Fruit fly (Drosophila melanogaster) whole organism, pupa: ENCODE measurements around the gene CG7739.

Experiments
- CG10348 ChIP-seq: fragments of 200-800 bp; sonication (Bioruptor generic); IDR thresholded peaks from 2 replicates; pipeline ENCODE4 v1.3.6; 2022; ENCODE audit warnings: missing biosample characterization, missing genetic modification characterization
- CG12605 ChIP-seq: fragments of 200-800 bp; sonication (Bioruptor generic); IDR thresholded peaks from 2 replicates; pipeline ENCODE4 v1.3.6; 2022; ENCODE audit warnings: missing biosample characterization, missing genetic modification characterization
- CG32121 ChIP-seq: fragments of 200-800 bp; sonication (Bioruptor generic); IDR thresholded peaks from 2 replicates; pipeline ENCODE4 v1.3.6; 2022; ENCODE audit warnings: missing biosample characterization, missing genetic modification characterization
- CG8159 ChIP-seq: fragments of 200-800 bp; sonication (Bioruptor generic); optimal IDR thresholded peaks from 3 replicates; lab custom pipeline; 2018; ENCODE audit warnings: missing biosample characterization, mild to moderate bottlenecking, missing genetic modification characterization, moderate library complexity
- EcR ChIP-seq: fragments of 200-800 bp; sonication (Bioruptor generic); optimal IDR thresholded peaks from 3 replicates; lab custom pipeline; 2019; ENCODE audit warnings: missing biosample characterization, missing genetic modification characterization, mild to moderate bottlenecking, moderate library complexity, missing genetic modification reagents
- Ets98B ChIP-seq: fragments of 200-800 bp; sonication (Bioruptor generic); IDR thresholded peaks from 2 replicates; pipeline ENCODE4 v1.3.6; 2022; ENCODE audit warnings: missing biosample characterization, missing genetic modification characterization
- Pif1A ChIP-seq: fragments of 200-800 bp; sonication (Bioruptor generic); optimal IDR thresholded peaks from 3 replicates; lab custom pipeline; 2016; ENCODE audit warnings: missing biosample characterization, missing genetic modification characterization
- Snoo ChIP-seq: fragments of 200-800 bp; sonication (Bioruptor generic); optimal IDR thresholded peaks from 3 replicates; lab custom pipeline; 2017; ENCODE audit warnings: missing biosample characterization, mild to moderate bottlenecking, missing genetic modification characterization, inconsistent platforms
- fd96Ca ChIP-seq: fragments of 200-800 bp; sonication (Bioruptor generic); IDR thresholded peaks from 3 replicates; pipeline ENCODE4 v1.3.6; 2022; ENCODE audit warnings: missing biosample characterization, missing genetic modification characterization
- gl ChIP-seq: fragments of 200-800 bp; sonication (Bioruptor generic); optimal IDR thresholded peaks from 2 replicates; lab custom pipeline; 2018; ENCODE audit warnings: missing biosample characterization, mild to moderate bottlenecking, missing genetic modification characterization
- rn ChIP-seq: fragments of 200-800 bp; sonication (Bioruptor generic); IDR thresholded peaks from 2 replicates; pipeline ENCODE4 v1.3.6; 2022; ENCODE audit warnings: missing biosample characterization, missing genetic modification characterization

dm6 chr3L:15523806-15524346 lies 39.0 kb downstream of the CG7739 start, which contains the start of gene CG7945:
- no peak for TF ChIP-seq Snoo (tag; lab: Kevin White, UChicago)
- no peak for TF ChIP-seq gl (tag; lab: Kevin White, UChicago)
- TF ChIP-seq rn (GFP tag; lab: Robert Waterston, UW) = no peak
- TF ChIP-seq EcR (GFP tag; lab: Kevin White, UChicago) = no peak
- no peak for TF ChIP-seq CG12605 (GFP tag; lab: Robert Waterston, UW)
- no peak for TF ChIP-seq CG8159
- TF ChIP-seq Ets98B (GFP tag; lab: Robert Waterston, UW) = no peak
- no peak for TF ChIP-seq CG10348 (GFP tag; lab: Robert Waterston, UW)
- TF ChIP-seq Pif1A (GFP tag; lab: Kevin White, UChicago) = no peak
- no peak for TF ChIP-seq fd96Ca
- TF ChIP-seq CG32121 = no peak
